Fruit fly (Drosophila melanogaster) whole organism, embryonic: Measurements from ENCODE around the gene CG17036.

Source experiments
- Asciz ChIP-seq: fragments of 200-800 bp; sonication (Bioruptor generic); optimal IDR thresholded peaks from 2 replicates; lab custom pipeline; 2017; ENCODE audit warnings: missing biosample characterization, mild to moderate bottlenecking, missing genetic modification characterization, missing genetic modification reagents
- CG10147 ChIP-seq: fragments of 200-800 bp; sonication (Bioruptor generic); optimal IDR thresholded peaks from 2 replicates; lab custom pipeline; 2019; ENCODE audit warnings: missing biosample characterization, mild to moderate bottlenecking, missing genetic modification characterization, moderate library complexity
- CG10209 ChIP-seq: fragments of 200-800 bp; sonication (Bioruptor generic); optimal IDR thresholded peaks from 3 replicates; lab custom pipeline; 2017; ENCODE audit warnings: missing biosample characterization, mild to moderate bottlenecking, missing genetic modification characterization, missing genetic modification reagents
- CG10959 ChIP-seq: fragments of 200-800 bp; sonication (Bioruptor generic); IDR thresholded peaks from 2 replicates; pipeline ENCODE4 v1.3.6; 2022; ENCODE audit warnings: missing biosample characterization, missing genetic modification characterization
- CG11560 ChIP-seq: fragments of 200-800 bp; sonication (Bioruptor generic); IDR thresholded peaks from 3 replicates; pipeline ENCODE4 v1.3.6; 2022; ENCODE audit warnings: missing biosample characterization, missing genetic modification characterization
- CG14014 ChIP-seq: fragments of 200-800 bp; sonication (Bioruptor generic); IDR thresholded peaks from 2 replicates; pipeline ENCODE4 v1.3.6; 2022; ENCODE audit warnings: missing biosample characterization, missing genetic modification characterization
- CG14667 ChIP-seq: fragments of 200-800 bp; sonication (Bioruptor generic); IDR thresholded peaks from 2 replicates; pipeline ENCODE4 v1.3.6; 2022; ENCODE audit warnings: missing biosample characterization, missing genetic modification characterization
- CG15073 ChIP-seq: fragments of 200-800 bp; sonication (Bioruptor generic); optimal IDR thresholded peaks from 2 replicates; lab custom pipeline; 2016; ENCODE audit warnings: missing biosample characterization, missing genetic modification characterization
- CG1529 ChIP-seq: fragments of 200-800 bp; sonication (Bioruptor generic); optimal IDR thresholded peaks from 3 replicates; lab custom pipeline; 2018; ENCODE audit warnings: missing biosample characterization, missing genetic modification characterization
- CG15479 ChIP-seq: fragments of 200-800 bp; sonication (Bioruptor generic); optimal IDR thresholded peaks from 3 replicates; lab custom pipeline; 2019; ENCODE audit warnings: missing biosample characterization, mild to moderate bottlenecking, missing genetic modification characterization, moderate library complexity
- CG18262 ChIP-seq: fragments of 200-800 bp; optimal IDR thresholded peaks from 3 replicates; lab custom pipeline; 2019; ENCODE audit warnings: missing biosample characterization, mild to moderate bottlenecking, missing genetic modification characterization, moderate library complexity
- CG2875 ChIP-seq: fragments of 200-800 bp; sonication (Bioruptor generic); optimal IDR thresholded peaks from 2 replicates; lab custom pipeline; 2017; ENCODE audit warnings: missing biosample characterization, mild to moderate bottlenecking, missing genetic modification characterization, missing genetic modification reagents
- CG34376 ChIP-seq: fragments of 200-800 bp; sonication (Bioruptor generic); optimal IDR thresholded peaks from 2 replicates; lab custom pipeline; 2018; ENCODE audit warnings: missing biosample characterization, mild to moderate bottlenecking, missing genetic modification characterization
- CG4707 ChIP-seq: fragments of 200-800 bp; sonication (Bioruptor generic); optimal IDR thresholded peaks from 2 replicates; lab custom pipeline; 2018; ENCODE audit warnings: missing biosample characterization, mild to moderate bottlenecking, missing genetic modification characterization, moderate library complexity
- CG7928 ChIP-seq: fragments of 200-800 bp; sonication (Bioruptor generic); optimal IDR thresholded peaks from 2 replicates; lab custom pipeline; 2017; ENCODE audit warnings: missing biosample characterization, mild to moderate bottlenecking, missing genetic modification characterization
- CG8290 ChIP-seq, 3 experiments: fragments of 200-800 bp; sonication (Bioruptor generic); optimal IDR thresholded peaks; 2 replicates each; lab custom pipeline; 2016 to 2019; ENCODE audit warnings: missing biosample characterization in 3 of 3, missing genetic modification characterization in 3 of 3, mild to moderate bottlenecking in 2 of 3, moderate library complexity in 1 of 3
- CG8359 ChIP-seq: fragments of 200-800 bp; sonication (Bioruptor generic); optimal IDR thresholded peaks from 2 replicates; lab custom pipeline; 2017; ENCODE audit warnings: missing biosample characterization, mild to moderate bottlenecking, missing genetic modification characterization, borderline replicate concordance
- CG8924 ChIP-seq: fragments of 200-800 bp; optimal IDR thresholded peaks from 3 replicates; lab custom pipeline; 2019; ENCODE audit warnings: missing biosample characterization, mild to moderate bottlenecking, missing genetic modification characterization, moderate library complexity
- Elba2 ChIP-seq: fragments of 200-800 bp; sonication (Bioruptor generic); optimal IDR thresholded peaks from 3 replicates; lab custom pipeline; 2016; ENCODE audit warnings: missing biosample characterization, missing genetic modification characterization
- Fer3 ChIP-seq: fragments of 200-800 bp; sonication (Bioruptor generic); optimal IDR thresholded peaks from 2 replicates; lab custom pipeline; 2018; ENCODE audit warnings: missing biosample characterization, mild to moderate bottlenecking, missing genetic modification characterization, moderate library complexity
- Kr ChIP-seq: fragments of 200-800 bp; sonication (Bioruptor generic); optimal IDR thresholded peaks from 2 replicates; lab custom pipeline; 2017; ENCODE audit warnings: missing biosample characterization, mild to moderate bottlenecking, missing genetic modification characterization
- NC2β ChIP-seq: fragments of 200-800 bp; sonication (Bioruptor generic); optimal IDR thresholded peaks from 2 replicates; lab custom pipeline; 2016; ENCODE audit warnings: missing biosample characterization, missing genetic modification characterization
- Poxn ChIP-seq: fragments of 200-800 bp; sonication (Bioruptor generic); IDR thresholded peaks from 2 replicates; pipeline ENCODE4 v1.3.6; 2022; ENCODE audit warnings: missing biosample characterization, missing genetic modification characterization
- Stat92E ChIP-seq, 3 experiments: fragments of >200 bp in 2 of 3; fragments of 200-800 bp in 1 of 3; sonication (Bioruptor generic) in 1 of 3; optimal IDR thresholded peaks; 2 replicates each; lab custom pipeline; 2017 to 2019; ENCODE audit warnings: missing biosample characterization in 3 of 3, missing genetic modification characterization in 3 of 3, mild to moderate bottlenecking in 1 of 3, moderate library complexity in 1 of 3
- ash1 ChIP-seq: fragments of 200-800 bp; sonication (Bioruptor generic); optimal IDR thresholded peaks from 2 replicates; lab custom pipeline; 2018; ENCODE audit warnings: missing biosample characterization, mild to moderate bottlenecking, missing genetic modification characterization
- az2 ChIP-seq: fragments of 200-800 bp; sonication (Bioruptor generic); optimal IDR thresholded peaks from 3 replicates; lab custom pipeline; 2016; ENCODE audit warnings: missing biosample characterization, missing genetic modification characterization
- br ChIP-seq: fragments of >200 bp; optimal IDR thresholded peaks from 2 replicates; lab custom pipeline; 2017
- chm ChIP-seq: fragments of 200-800 bp; sonication (Bioruptor generic); IDR thresholded peaks from 2 replicates; pipeline ENCODE4 v1.3.6; 2022; ENCODE audit warnings: missing biosample characterization, missing genetic modification characterization
- da ChIP-seq: fragments of 200-800 bp; sonication (Bioruptor generic); optimal IDR thresholded peaks from 2 replicates; lab custom pipeline; 2016; ENCODE audit warnings: missing biosample characterization, missing genetic modification characterization
- emc ChIP-seq: fragments of 200-800 bp; sonication (Bioruptor generic); optimal IDR thresholded peaks from 2 replicates; lab custom pipeline; 2016; ENCODE audit warnings: missing biosample characterization, missing genetic modification characterization
- ems ChIP-seq: fragments of 200-800 bp; sonication (Bioruptor generic); optimal IDR thresholded peaks from 3 replicates; lab custom pipeline; 2016; ENCODE audit warnings: missing biosample characterization, missing genetic modification characterization
- fd64A ChIP-seq: fragments of 200-800 bp; sonication (Bioruptor generic); optimal IDR thresholded peaks from 3 replicates; lab custom pipeline; 2018; ENCODE audit warnings: missing biosample characterization, mild to moderate bottlenecking, missing genetic modification characterization
- fd96Cb ChIP-seq: fragments of 200-800 bp; sonication (Bioruptor generic); optimal IDR thresholded peaks from 2 replicates; lab custom pipeline; 2018; ENCODE audit warnings: missing biosample characterization, mild to moderate bottlenecking, missing genetic modification characterization, moderate library complexity
- gsb-n ChIP-seq: fragments of 200-800 bp; sonication (Bioruptor generic); optimal IDR thresholded peaks from 3 replicates; lab custom pipeline; 2018; ENCODE audit warnings: missing biosample characterization, mild to moderate bottlenecking, missing genetic modification characterization
- gt ChIP-seq: fragments of 200-800 bp; sonication (Bioruptor generic); IDR thresholded peaks from 2 replicates; pipeline ENCODE4 v1.3.6; 2022; ENCODE audit warnings: missing biosample characterization, missing genetic modification characterization
- ind ChIP-seq: fragments of 200-800 bp; sonication (Bioruptor generic); optimal IDR thresholded peaks from 3 replicates; lab custom pipeline; 2016; ENCODE audit warnings: missing biosample characterization, missing genetic modification characterization
- kah ChIP-seq: fragments of 200-800 bp; sonication (Bioruptor generic); optimal IDR thresholded peaks from 2 replicates; lab custom pipeline; 2018; ENCODE audit warnings: missing biosample characterization, mild to moderate bottlenecking, missing genetic modification characterization
- lov ChIP-seq, 2 experiments: fragments of 200-800 bp in 1 of 2; fragments of >200 bp in 1 of 2; sonication (Bioruptor generic) in 1 of 2; IDR thresholded peaks in 1 of 2; optimal IDR thresholded peaks in 1 of 2; 2 replicates in 1 of 2; 3 replicates in 1 of 2; pipeline versions ENCODE4 v1.3.6 to Lab custom; 2017 to 2022; ENCODE audit warnings: missing biosample characterization in 1 of 2, missing genetic modification characterization in 1 of 2
- nerfin-1 ChIP-seq: fragments of 200-800 bp; sonication (Bioruptor generic); optimal IDR thresholded peaks from 3 replicates; lab custom pipeline; 2019; ENCODE audit warnings: missing biosample characterization, mild to moderate bottlenecking, missing genetic modification characterization, moderate library complexity
- prd ChIP-seq, 3 experiments: fragments of >200 bp in 2 of 3; fragments of 200-800 bp in 1 of 3; sonication (Bioruptor generic) in 1 of 3; optimal IDR thresholded peaks in 2 of 3; IDR thresholded peaks in 1 of 3; 2 replicates in 2 of 3; 3 replicates in 1 of 3; pipeline versions ENCODE4 v1.3.6 to Lab custom; 2017 to 2022; ENCODE audit warnings: missing biosample characterization in 1 of 3, missing genetic modification characterization in 1 of 3
- pum ChIP-seq: fragments of 200-800 bp; sonication (Bioruptor generic); optimal IDR thresholded peaks from 2 replicates; lab custom pipeline; 2016; ENCODE audit warnings: missing biosample characterization, missing genetic modification characterization
- rib ChIP-seq: fragments of 200-800 bp; sonication (Bioruptor generic); IDR thresholded peaks from 2 replicates; pipeline ENCODE4 v1.3.6; 2022; ENCODE audit warnings: missing biosample characterization, missing genetic modification characterization
- sug ChIP-seq: fragments of 200-800 bp; optimal IDR thresholded peaks from 2 replicates; lab custom pipeline; 2019; ENCODE audit warnings: missing biosample characterization, mild to moderate bottlenecking, missing genetic modification characterization, moderate library complexity
- trh ChIP-seq: fragments of 200-800 bp; sonication (Bioruptor generic); optimal IDR thresholded peaks from 2 replicates; lab custom pipeline; 2016; ENCODE audit warnings: missing biosample characterization, missing genetic modification characterization
- twi ChIP-seq: fragments of 200-800 bp; optimal IDR thresholded peaks from 2 replicates; lab custom pipeline; 2019; ENCODE audit warnings: missing biosample characterization, mild to moderate bottlenecking, missing genetic modification characterization, moderate library complexity
- zen ChIP-seq: fragments of 200-800 bp; sonication (Bioruptor generic); optimal IDR thresholded peaks from 3 replicates; lab custom pipeline; 2018; ENCODE audit warnings: missing biosample characterization, mild to moderate bottlenecking, missing genetic modification characterization, moderate library complexity

CG17036 gene

dm6 chr2L:12681603-12682368, 18.8 kb downstream of the CG17036 start (continued):
- TF ChIP-seq nerfin-1 (tag; lab: Kevin White, UChicago) = peak; percentile 25
- TF ChIP-seq CG10959 (GFP tag; lab: Robert Waterston, UW) = no peak
- peak; percentile 9 for TF ChIP-seq CG18262
- no peak for TF ChIP-seq Elba2
- TF ChIP-seq rib = no peak
- TF ChIP-seq CG8290 (GFP tag; optimal IDR thresholded peaks at IDR 0.05; lab: Kevin White, UChicago) = no peak
- no peak for TF ChIP-seq CG8290 (tag; optimal IDR thresholded peaks at IDR 0.05; lab: Kevin White, UChicago)
- peak; percentile 90 for TF ChIP-seq gsb-n (tag; lab: Kevin White, UChicago)
- peak; percentile 1 for TF ChIP-seq CG8924 (tag; lab: Kevin White, UChicago)
- no peak for TF ChIP-seq kah (GFP tag; lab: Kevin White, UChicago)
- TF ChIP-seq fd64A (GFP tag; lab: Kevin White, UChicago) = no peak
- TF ChIP-seq br (lab: Kevin White, UChicago) = no peak
- TF ChIP-seq Stat92E (GFP tag; optimal IDR thresholded peaks at IDR 0.05; lab: Kevin White, UChicago) = no peak
- no peak for TF ChIP-seq CG10147 (GFP tag; lab: Kevin White, UChicago)

- TF ChIP-seq zen = peak; percentile 67
- peak; percentile 59 for TF ChIP-seq CG15479 (GFP tag; lab: Kevin White, UChicago)
- TF ChIP-seq Fer3 (tag; lab: Kevin White, UChicago) = no peak
- TF ChIP-seq twi (tag; lab: Kevin White, UChicago) = peak; percentile 57
- peak; percentile 21 for TF ChIP-seq CG4707
- no peak for TF ChIP-seq emc (GFP tag; lab: Kevin White, UChicago)
- TF ChIP-seq CG15073 (GFP tag; lab: Kevin White, UChicago) = no peak
Measured at dm6 chr2L:12679310-12679709, 21.2 kb downstream of the CG17036 start.

dm6 chr2L:12678286-12678685, 22.3 kb downstream of the CG17036 start:
- TF ChIP-seq Kr (GFP tag; lab: Kevin White, UChicago) (peak; percentile 47), CG11560 (no peak), prd (optimal IDR thresholded peaks at IDR 0.05; lab: Kevin White, UChicago) (no peak), prd (GFP tag; IDR thresholded peaks at IDR 0.05; lab: Robert Waterston, UW) (no peak), ems (GFP tag; lab: Kevin White, UChicago) (no peak), CG7928 (GFP tag; lab: Kevin White, UChicago) (no peak), az2 (GFP tag; lab: Kevin White, UChicago) (no peak), Poxn (GFP tag; lab: Robert Waterston, UW) (no peak), CG2875 (GFP tag; lab: Kevin White, UChicago) (no peak), Asciz (GFP tag; lab: Kevin White, UChicago) (no peak), fd96Cb (tag; lab: Kevin White, UChicago) (no peak), ind (no peak), lov (optimal IDR thresholded peaks at IDR 0.05; lab: Kevin White, UChicago) (no peak), lov (GFP tag; IDR thresholded peaks at IDR 0.05; lab: Robert Waterston, UW) (0 out of 3 replicates have a peak, but pooled peaks have one; percentile 35), CG8359 (GFP tag; lab: Kevin White, UChicago) (no peak), CG14014 (no peak), CG34376 (GFP tag; lab: Kevin White, UChicago) (no peak), CG10209 (no peak), pum (GFP tag; lab: Kevin White, UChicago) (no peak), CG1529 (GFP tag; lab: Kevin White, UChicago) (no peak), chm (GFP tag; lab: Robert Waterston, UW) (peak; percentile 22; the same call in 1 of the 2 replicates), gt (GFP tag; lab: Robert Waterston, UW) (no peak), CG14667 (GFP tag; lab: Robert Waterston, UW) (no peak), trh (GFP tag; lab: Kevin White, UChicago) (no peak), da (no peak), NC2β (no peak), sug (tag; lab: Kevin White, UChicago) (no peak), ash1 (GFP tag; lab: Kevin White, UChicago) (no peak)
